Worm (Caenorhabditis elegans): ENCODE measurements around the gene srw-136.

srw-136 gene

ce11 chrV:2996105-2996504 is 14.3 kb downstream of the srw-136 start, which contains the start of gene srw-120:
srw-120 (minus strand) TSS chrV:2996205.
- TF ChIP-seq drap-1 (GFP tag; optimal IDR thresholded peaks at IDR 0.05), result no peak
- no peak for TF ChIP-seq unc-39 (tag; optimal IDR thresholded peaks at IDR 0.05)
- no peak for TF ChIP-seq elt-1 (tag; optimal IDR thresholded peaks at IDR 0.05; ENCODE audit: borderline replicate concordance, insufficient read depth)
- TF ChIP-seq bed-3 (GFP tag; optimal IDR thresholded peaks at IDR 0.05), result no peak
- TF ChIP-seq nhr-28 (tag; optimal IDR thresholded peaks at IDR 0.05), result no peak
- TF ChIP-seq nhr-237 (tag; optimal IDR thresholded peaks at IDR 0.05), result no peak
- TF ChIP-seq ceh-39 (tag; optimal IDR thresholded peaks at IDR 0.05), result no peak
- TF ChIP-seq M03D4.4 (tag; optimal IDR thresholded peaks at IDR 0.05), result no peak
- no peak for TF ChIP-seq mab-5 (tag; optimal IDR thresholded peaks at IDR 0.05)
- TF ChIP-seq nhr-12 (tag; optimal IDR thresholded peaks at IDR 0.05), result no peak
- TF ChIP-seq mep-1 (tag; optimal IDR thresholded peaks at IDR 0.05), result no peak
- no peak for TF ChIP-seq lsy-2 (tag; optimal IDR thresholded peaks at IDR 0.05)
- no peak for TF ChIP-seq nhr-2 (tag; optimal IDR thresholded peaks at IDR 0.05)
- TF ChIP-seq elt-3 (tag; optimal IDR thresholded peaks at IDR 0.05), result no peak

DNA sequence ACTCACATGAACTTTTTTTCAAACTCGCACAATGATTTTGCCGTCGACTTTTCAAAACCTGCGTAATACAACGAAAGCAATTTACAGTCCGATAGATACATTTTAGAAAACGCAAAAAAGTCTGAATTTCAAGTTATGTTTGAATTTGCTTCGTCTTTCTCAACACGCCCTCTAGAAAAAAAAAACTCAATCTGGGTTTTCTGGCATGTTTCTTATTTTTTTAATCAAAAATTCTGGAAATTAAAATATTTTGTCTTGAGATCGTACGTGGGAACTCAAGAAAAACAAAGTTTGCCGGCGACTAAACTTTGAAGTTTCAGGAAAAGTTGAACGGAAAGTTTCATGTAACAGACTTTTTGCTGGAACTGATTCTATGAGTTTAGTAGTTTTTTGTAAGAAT is 16.6 kb downstream of the srw-136 start, which contains the start of gene srw-115:
srw-115 (minus strand) TSS at position 101 of the 400 bp plus-strand sequence.
- TF ChIP-seq unc-62 (GFP tag; optimal IDR thresholded peaks at IDR 0.05), result no peak
- TF ChIP-seq hlh-1 (tag; optimal IDR thresholded peaks at IDR 0.05), result no peak
- TF ChIP-seq mep-1 (tag; optimal IDR thresholded peaks at IDR 0.05), result no peak
- TF ChIP-seq M03D4.4 (tag; optimal IDR thresholded peaks at IDR 0.05), result no peak
- no peak for TF ChIP-seq ceh-39 (tag; optimal IDR thresholded peaks at IDR 0.05)
- TF ChIP-seq elt-3 (tag; optimal IDR thresholded peaks at IDR 0.05), result no peak
- TF ChIP-seq mab-5 (tag; optimal IDR thresholded peaks at IDR 0.05), result no peak

DNA sequence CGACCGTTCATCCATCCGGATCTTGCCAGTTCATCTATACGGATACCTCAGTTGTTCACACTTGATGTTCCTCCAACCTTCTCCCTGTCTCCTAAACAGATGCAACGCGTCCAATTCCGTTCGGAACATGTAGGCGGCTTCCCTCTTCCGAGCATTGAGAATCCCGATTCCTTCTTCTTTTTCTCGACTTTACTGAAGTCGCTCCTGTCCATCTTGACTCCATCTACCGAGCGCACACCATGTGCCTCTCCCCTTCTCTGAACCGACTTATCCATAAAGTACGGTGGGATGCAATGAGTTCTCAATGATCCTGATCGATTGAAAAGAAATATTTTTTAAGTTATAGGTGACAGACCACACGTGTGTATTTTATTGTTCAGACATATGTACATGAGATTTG is 18.3 kb downstream of the srw-136 start:
- TF ChIP-seq ces-1 (GFP tag; optimal IDR thresholded peaks at IDR 0.05), result no peak
- TF ChIP-seq sem-2 (GFP tag; optimal IDR thresholded peaks at IDR 0.05), result no peak
- no peak for TF ChIP-seq snpc-4 (tag; optimal IDR thresholded peaks at IDR 0.05)
- no peak for TF ChIP-seq lsy-2 (tag; optimal IDR thresholded peaks at IDR 0.05)
- TF ChIP-seq mls-2 (tag; optimal IDR thresholded peaks at IDR 0.05), result no peak

ce11 chrV:2991485-2991884 is 18.9 kb downstream of the srw-136 start, which contains the start of gene srw-121:
srw-121 (minus strand) TSS chrV:2991585.
- no peak for TF ChIP-seq snpc-4 (tag; optimal IDR thresholded peaks at IDR 0.05)
- TF ChIP-seq M03D4.4 (tag; optimal IDR thresholded peaks at IDR 0.05), result no peak

DNA sequence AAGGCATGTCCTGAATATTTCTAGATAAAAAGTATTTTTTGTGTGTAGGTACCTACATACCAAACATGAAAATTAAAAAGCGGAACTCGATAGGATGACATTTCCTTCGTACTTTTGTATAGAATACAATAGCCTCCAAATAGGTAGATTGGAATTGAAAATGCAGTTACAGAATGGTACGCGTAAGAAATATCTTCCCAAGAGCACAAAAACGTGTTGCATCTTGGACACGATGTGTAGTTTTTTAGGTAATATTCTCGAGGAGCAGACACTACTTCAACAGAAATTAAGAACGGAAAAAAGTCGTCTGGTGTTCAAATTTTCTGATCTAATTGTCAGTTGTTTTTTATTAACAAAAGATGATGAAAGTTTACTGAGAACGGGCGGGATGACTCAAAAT is 23.0 kb downstream of the srw-136 start, which contains the start of gene srh-85:
srh-85 (minus strand) TSS at position 101 of the 400 bp plus-strand sequence.
- TF ChIP-seq mls-2 (tag; optimal IDR thresholded peaks at IDR 0.05) (no peak), ceh-83 (GFP tag; optimal IDR thresholded peaks at IDR 0.05) (no peak), tbx-8 (GFP tag; optimal IDR thresholded peaks at IDR 0.05) (no peak), nhr-28 (tag; optimal IDR thresholded peaks at IDR 0.05) (no peak), pha-4 (tag; optimal IDR thresholded peaks at IDR 0.05) (no peak), flh-1 (GFP tag; optimal IDR thresholded peaks at IDR 0.05) (no peak), ztf-11 (tag; optimal IDR thresholded peaks at IDR 0.05) (no peak), sptf-1 (tag; optimal IDR thresholded peaks at IDR 0.05) (no peak), nhr-76 (tag; optimal IDR thresholded peaks at IDR 0.05) (no peak), zip-8 (tag; optimal IDR thresholded peaks at IDR 0.05) (no peak), lin-13 (tag; optimal IDR thresholded peaks at IDR 0.05) (no peak), cnd-1 (tag; optimal IDR thresholded peaks at IDR 0.05) (no peak), blmp-1 (tag; optimal IDR thresholded peaks at IDR 0.05) (no peak), bed-3 (GFP tag; optimal IDR thresholded peaks at IDR 0.05) (no peak), sem-2 (GFP tag; optimal IDR thresholded peaks at IDR 0.05) (no peak)

DNA sequence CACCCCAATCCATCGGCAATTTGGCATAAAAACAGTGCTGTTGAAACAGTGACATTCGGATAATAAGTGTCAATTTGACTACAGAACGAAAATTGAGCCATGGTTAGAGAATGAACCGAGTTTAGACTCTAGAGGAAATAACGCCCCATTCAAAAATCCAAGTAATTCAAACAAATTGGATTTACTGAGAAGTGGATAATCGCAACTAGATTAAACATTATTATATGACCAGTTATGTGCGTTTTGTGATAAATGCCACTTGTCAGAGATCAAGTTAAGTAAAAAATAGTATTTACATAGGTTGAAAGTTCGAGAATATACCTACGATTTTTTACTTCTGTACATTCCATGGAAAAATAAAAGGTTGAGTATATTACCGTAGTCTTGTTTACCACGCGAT is 25.1 kb downstream of the srw-136 start, which contains the start of gene srw-139:
srw-139 (minus strand) TSS at position 101 of the 400 bp plus-strand sequence.
- TF ChIP-seq mab-5 (tag; optimal IDR thresholded peaks at IDR 0.05), result no peak
- TF ChIP-seq unc-62 (GFP tag; optimal IDR thresholded peaks at IDR 0.05), result no peak
- TF ChIP-seq unc-39 (tag; optimal IDR thresholded peaks at IDR 0.05), result no peak
- TF ChIP-seq tbx-8 (GFP tag; optimal IDR thresholded peaks at IDR 0.05), result no peak
- TF ChIP-seq mep-1 (tag; optimal IDR thresholded peaks at IDR 0.05), result no peak
- TF ChIP-seq ceh-43 (GFP tag; optimal IDR thresholded peaks at IDR 0.05), result no peak
- no peak for TF ChIP-seq snpc-4 (tag; optimal IDR thresholded peaks at IDR 0.05)
- TF ChIP-seq bed-3 (GFP tag; optimal IDR thresholded peaks at IDR 0.05), result no peak
- no peak for TF ChIP-seq lsy-2 (tag; optimal IDR thresholded peaks at IDR 0.05)
- no peak for TF ChIP-seq pha-4 (tag; optimal IDR thresholded peaks at IDR 0.05)
- TF ChIP-seq ceh-83 (GFP tag; optimal IDR thresholded peaks at IDR 0.05), result no peak
- no peak for TF ChIP-seq ztf-11 (tag; optimal IDR thresholded peaks at IDR 0.05)

Measured in whole organism, mixed stage, embryonic.